Fruit fly (Drosophila melanogaster) S2 (cell line): ENCODE measurements around the gene m.

ENCODE experiments used
- CG8478 ChIP-seq: fragments of >200 bp; optimal IDR thresholded peaks from 2 replicates; lab custom pipeline; 2018
- CTCF ChIP-seq, 2 experiments: fragments of >200 bp; optimal IDR thresholded peaks; 2 replicates each; lab custom pipeline; 2018

The m gene

dm6 chrX:11818047-11818766 is 64.1 kb downstream of the m start:
- no peak for TF ChIP-seq CG8478
- no peak for TF ChIP-seq CTCF (optimal IDR thresholded peaks at IDR 0.05; lab: Kevin White, UChicago)

- TF ChIP-seq CTCF (optimal IDR thresholded peaks at IDR 0.05; lab: Kevin White, UChicago) (no peak), CG8478 (no peak)
These were observed 64.7 kb downstream of the m start for dm6 chrX:11818767-11819089.
